Comparison of ENCODE assay signal across 5 fruit fly cellular contexts in the genomic region with DNA sequence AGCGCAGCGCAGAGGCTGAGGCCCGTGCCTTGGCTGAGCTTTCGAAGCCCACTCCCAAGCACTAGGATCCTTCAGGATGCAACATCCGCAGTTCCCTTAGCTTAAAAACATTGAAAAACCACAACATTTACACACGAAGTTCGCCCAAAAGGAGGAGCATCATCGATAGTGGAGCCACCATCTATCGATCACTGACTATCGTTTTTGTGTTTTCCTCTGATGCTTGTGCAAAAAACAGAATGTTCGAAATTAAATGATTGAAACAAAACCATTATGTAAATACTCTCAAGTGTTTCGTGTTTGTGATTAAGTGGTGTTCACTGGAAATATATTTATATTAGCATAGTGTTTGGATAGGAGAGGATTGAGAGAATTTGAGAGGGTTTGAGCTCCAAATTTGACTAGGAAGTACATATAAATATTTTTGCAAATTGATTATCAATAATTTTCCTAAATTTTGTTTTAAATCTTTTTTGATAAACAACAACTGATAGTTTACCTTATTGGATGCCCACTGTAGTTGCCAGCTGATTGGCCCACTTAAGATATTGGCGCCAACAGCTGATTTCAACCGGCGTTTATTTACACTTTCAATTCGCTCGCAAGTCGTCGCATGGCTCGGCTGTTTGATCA.
A peak's percentile ranks its signal among the peaks of the same experiment; 100 is the strongest.
TF ChIP-seq lines count a peak whose summit lies in the region.

A gene (plus strand): TSS at position 580 of the 633 bp plus-strand sequence.

- TF ChIP-seq CTCF in whole organism, embryonic (GFP tag; optimal IDR thresholded peaks at IDR 0.05; lab: Kevin White, UChicago) = peak; percentile 49

TF ChIP-seq in whole organism, adult, 20 proteins besides CTCF, POLR2A, EP300 and RAD21 (continues in another document):
- peak; percentile 32 for TF ChIP-seq kay (GFP tag; lab: Kevin White, UChicago; ENCODE audit: borderline replicate concordance)
- peak; percentile 81 for TF ChIP-seq CG11617 (GFP tag; optimal IDR thresholded peaks at IDR 0.05; lab: Kevin White, UChicago)
- TF ChIP-seq CG33017 (tag; optimal IDR thresholded peaks at IDR 0.05; lab: Kevin White, UChicago) = peak; percentile 53
- TF ChIP-seq CG12768 (GFP tag; optimal IDR thresholded peaks at IDR 0.05; lab: Kevin White, UChicago) = peak; percentile 70
- peak; percentile 52 for TF ChIP-seq CG14711 (tag; optimal IDR thresholded peaks at IDR 0.05; lab: Kevin White, UChicago)
- TF ChIP-seq Crg-1 (GFP tag; optimal IDR thresholded peaks at IDR 0.05; lab: Kevin White, UChicago) = peak; percentile 31
- peak; percentile 69 for TF ChIP-seq Hr96 (GFP tag; optimal IDR thresholded peaks at IDR 0.05; lab: Kevin White, UChicago)
- peak; percentile 40 for TF ChIP-seq CG1620 (GFP tag; optimal IDR thresholded peaks at IDR 0.05; lab: Kevin White, UChicago)
- peak; percentile 74 for TF ChIP-seq CG7101 (tag; optimal IDR thresholded peaks at IDR 0.05; lab: Kevin White, UChicago)
- TF ChIP-seq tj (GFP tag; optimal IDR thresholded peaks at IDR 0.05; lab: Kevin White, UChicago) = peak; percentile 47
- peak; percentile 55 for TF ChIP-seq CG7045 (GFP tag; optimal IDR thresholded peaks at IDR 0.05; lab: Kevin White, UChicago)
- TF ChIP-seq Clk (GFP tag; optimal IDR thresholded peaks at IDR 0.05; lab: Kevin White, UChicago) = no peak
- peak; percentile 56 for TF ChIP-seq pad (GFP tag; optimal IDR thresholded peaks at IDR 0.05; lab: Kevin White, UChicago)
- TF ChIP-seq ovo (GFP tag; optimal IDR thresholded peaks at IDR 0.05; lab: Kevin White, UChicago) = no peak
- peak; percentile 66 for TF ChIP-seq cic (GFP tag; optimal IDR thresholded peaks at IDR 0.05; lab: Kevin White, UChicago)
- peak; percentile 63 for TF ChIP-seq CG5204 (GFP tag; optimal IDR thresholded peaks at IDR 0.05; lab: Kevin White, UChicago)

TF ChIP-seq in whole organism, embryonic, 481 proteins besides CTCF, POLR2A, EP300 and RAD21 (continues in another document):
- TF ChIP-seq mld (GFP tag; IDR thresholded peaks at IDR 0.05; lab: Robert Waterston, UW; ENCODE audit: partially characterized antibody) = no peak
- TF ChIP-seq D (optimal IDR thresholded peaks at IDR 0.05; lab: Kevin White, UChicago) = no peak
- peak; percentile 69 for TF ChIP-seq D (GFP tag; optimal IDR thresholded peaks at IDR 0.05; lab: Kevin White, UChicago)
- 0 out of 2 replicates have a peak, but pooled peaks have one; percentile 19 for TF ChIP-seq CG10959 (GFP tag; IDR thresholded peaks at IDR 0.05; lab: Robert Waterston, UW)
- TF ChIP-seq aop (GFP tag; IDR thresholded peaks at IDR 0.05; lab: Robert Waterston, UW) = no peak
- TF ChIP-seq CG5180 (GFP tag; optimal IDR thresholded peaks at IDR 0.05; lab: Kevin White, UChicago) = peak; percentile 64
- TF ChIP-seq trh (GFP tag; optimal IDR thresholded peaks at IDR 0.05; lab: Kevin White, UChicago) = no peak
- TF ChIP-seq CG13894 (tag; optimal IDR thresholded peaks at IDR 0.05; lab: Kevin White, UChicago) = peak; percentile 56
- peak; percentile 15; the same call in 1 of the 2 replicates for TF ChIP-seq rib (GFP tag; IDR thresholded peaks at IDR 0.05; lab: Robert Waterston, UW)
- peak; percentile 81 for TF ChIP-seq gcm (GFP tag; optimal IDR thresholded peaks at IDR 0.05; lab: Kevin White, UChicago)
- TF ChIP-seq sens (GFP tag; lab: Kevin White, UChicago) = peak; percentile 98
- TF ChIP-seq Deaf1 (tag; optimal IDR thresholded peaks at IDR 0.05; lab: Kevin White, UChicago) = no peak
- no peak for TF ChIP-seq CHES-1-like (GFP tag; optimal IDR thresholded peaks at IDR 0.05; lab: Kevin White, UChicago)
- peak; percentile 74 for TF ChIP-seq Max (GFP tag; optimal IDR thresholded peaks at IDR 0.05; lab: Kevin White, UChicago)
- TF ChIP-seq CG15011 (GFP tag; optimal IDR thresholded peaks at IDR 0.05; lab: Kevin White, UChicago) = peak; percentile 67
- TF ChIP-seq nom (GFP tag; optimal IDR thresholded peaks at IDR 0.05; lab: Kevin White, UChicago) = peak; percentile 64
- no peak for TF ChIP-seq bigmax (GFP tag; optimal IDR thresholded peaks at IDR 0.05; lab: Kevin White, UChicago)

TF ChIP-seq in whole organism, prepupa, 60 proteins besides CTCF, POLR2A, EP300 and RAD21 (continues in another document):
- TF ChIP-seq CG31627 (GFP tag; optimal IDR thresholded peaks at IDR 0.05; lab: Kevin White, UChicago) = peak; percentile 77
- TF ChIP-seq Hr4 (GFP tag; optimal IDR thresholded peaks at IDR 0.05; lab: Kevin White, UChicago) = peak; percentile 86
- TF ChIP-seq vri (GFP tag; optimal IDR thresholded peaks at IDR 0.05; lab: Kevin White, UChicago) = peak; percentile 80
- no peak for TF ChIP-seq CG16779 (tag; optimal IDR thresholded peaks at IDR 0.05; lab: Kevin White, UChicago)
- peak; percentile 75 for TF ChIP-seq fkh (GFP tag; optimal IDR thresholded peaks at IDR 0.05; lab: Kevin White, UChicago)
- TF ChIP-seq topi (GFP tag; optimal IDR thresholded peaks at IDR 0.05; lab: Kevin White, UChicago) = peak; percentile 83
- peak; percentile 73 for TF ChIP-seq cyc (GFP tag; optimal IDR thresholded peaks at IDR 0.05; lab: Kevin White, UChicago)
- TF ChIP-seq Hr38 (GFP tag; optimal IDR thresholded peaks at IDR 0.05; lab: Kevin White, UChicago) = no peak
- TF ChIP-seq esn (GFP tag; optimal IDR thresholded peaks at IDR 0.05; lab: Kevin White, UChicago) = peak; percentile 89
- peak; percentile 72 for TF ChIP-seq CG10669 (GFP tag; optimal IDR thresholded peaks at IDR 0.05; lab: Kevin White, UChicago)
- peak; percentile 81 for TF ChIP-seq CG8119 (GFP tag; IDR thresholded peaks at IDR 0.05; lab: Robert Waterston, UW)
- peak; percentile 54 for TF ChIP-seq Sox15 (GFP tag; optimal IDR thresholded peaks at IDR 0.05; lab: Kevin White, UChicago)
- TF ChIP-seq CG6854 (GFP tag; optimal IDR thresholded peaks at IDR 0.05; lab: Kevin White, UChicago) = no peak
- peak; percentile 65 for TF ChIP-seq CG3032 (tag; optimal IDR thresholded peaks at IDR 0.05; lab: Kevin White, UChicago)
- peak; percentile 66 for TF ChIP-seq CG8319 (GFP tag; optimal IDR thresholded peaks at IDR 0.05; lab: Kevin White, UChicago)
- TF ChIP-seq Sox14 (GFP tag; optimal IDR thresholded peaks at IDR 0.05; lab: Kevin White, UChicago) = peak; percentile 79
- peak; percentile 15 for TF ChIP-seq fd59A (GFP tag; optimal IDR thresholded peaks at IDR 0.05; lab: Kevin White, UChicago)
- peak; percentile 75 for TF ChIP-seq OdsH (GFP tag; optimal IDR thresholded peaks at IDR 0.05; lab: Kevin White, UChicago)

TF ChIP-seq in whole organism, pupa, 21 proteins besides CTCF, POLR2A, EP300 and RAD21 (continues in another document):
- TF ChIP-seq CG8159 (tag; optimal IDR thresholded peaks at IDR 0.05; lab: Kevin White, UChicago) (peak; percentile 72), Pif1B (GFP tag; optimal IDR thresholded peaks at IDR 0.05; lab: Kevin White, UChicago) (peak; percentile 69), Pif1A (GFP tag; optimal IDR thresholded peaks at IDR 0.05; lab: Kevin White, UChicago) (no peak), D1 (tag; optimal IDR thresholded peaks at IDR 0.05; lab: Kevin White, UChicago) (no peak), CG14655 (GFP tag; optimal IDR thresholded peaks at IDR 0.05; lab: Kevin White, UChicago) (no peak), Snoo (tag; optimal IDR thresholded peaks at IDR 0.05; lab: Kevin White, UChicago) (peak; percentile 85), Ets98B (GFP tag; IDR thresholded peaks at IDR 0.05; lab: Robert Waterston, UW) (peak; percentile 77), CG9948 (tag; optimal IDR thresholded peaks at IDR 0.05; lab: Kevin White, UChicago) (peak; percentile 73), CG15710 (tag; optimal IDR thresholded peaks at IDR 0.05; lab: Kevin White, UChicago) (peak; percentile 65), CG13204 (GFP tag; optimal IDR thresholded peaks at IDR 0.05; lab: Kevin White, UChicago) (no peak), CG12605 (GFP tag; IDR thresholded peaks at IDR 0.05; lab: Robert Waterston, UW) (peak; percentile 62), CG4496 (GFP tag; IDR thresholded peaks at IDR 0.05; lab: Robert Waterston, UW) (peak; percentile 80), CG34367 (tag; optimal IDR thresholded peaks at IDR 0.05; lab: Kevin White, UChicago) (peak; percentile 67), EcR (GFP tag; optimal IDR thresholded peaks at IDR 0.05; lab: Kevin White, UChicago) (no peak), CG8301 (tag; optimal IDR thresholded peaks at IDR 0.05; lab: Kevin White, UChicago) (peak; percentile 76), CG32121 (GFP tag; IDR thresholded peaks at IDR 0.05; lab: Robert Waterston, UW) (peak; percentile 72; the same call in 1 of the 2 replicates), fd96Ca (GFP tag; IDR thresholded peaks at IDR 0.05; lab: Robert Waterston, UW) (peak; percentile 56; the same call in 2 of the 3 replicates), gl (tag; optimal IDR thresholded peaks at IDR 0.05; lab: Kevin White, UChicago) (no peak), CG10348 (GFP tag; IDR thresholded peaks at IDR 0.05; lab: Robert Waterston, UW) (no peak)

TF ChIP-seq in whole organism, wandering third instar larva, 38 proteins besides CTCF, POLR2A, EP300 and RAD21 (continues in another document):
- TF ChIP-seq Hr83 (GFP tag; optimal IDR thresholded peaks at IDR 0.05; lab: Kevin White, UChicago; ENCODE audit: poor library complexity, severe bottlenecking) = peak; percentile 33
- TF ChIP-seq Abd-B (GFP tag; optimal IDR thresholded peaks at IDR 0.05; lab: Kevin White, UChicago) = no peak
- no peak for TF ChIP-seq Dfd (GFP tag; optimal IDR thresholded peaks at IDR 0.05; lab: Kevin White, UChicago)
- TF ChIP-seq Rel (GFP tag; optimal IDR thresholded peaks at IDR 0.05; lab: Kevin White, UChicago) = no peak
- TF ChIP-seq Rel (tag; optimal IDR thresholded peaks at IDR 0.05; lab: Kevin White, UChicago) = peak; percentile 32
- TF ChIP-seq br (GFP tag; optimal IDR thresholded peaks at IDR 0.05; lab: Kevin White, UChicago) = peak; percentile 79
- TF ChIP-seq brk (GFP tag; optimal IDR thresholded peaks at IDR 0.05; lab: Kevin White, UChicago) = peak; percentile 86
- peak; percentile 85 for TF ChIP-seq fru (GFP tag; optimal IDR thresholded peaks at IDR 0.05; lab: Kevin White, UChicago)
- TF ChIP-seq Vsx2 (GFP tag; optimal IDR thresholded peaks at IDR 0.05; lab: Kevin White, UChicago; ENCODE audit: partially characterized antibody) = peak; percentile 28
- TF ChIP-seq lola (GFP tag; optimal IDR thresholded peaks at IDR 0.05; lab: Kevin White, UChicago) = no peak
- TF ChIP-seq sage (GFP tag; optimal IDR thresholded peaks at IDR 0.05; lab: Kevin White, UChicago) = peak; percentile 70
- TF ChIP-seq h (GFP tag; optimal IDR thresholded peaks at IDR 0.05; lab: Kevin White, UChicago) = peak; percentile 88
- no peak for TF ChIP-seq Hr78 (GFP tag; optimal IDR thresholded peaks at IDR 0.05; lab: Kevin White, UChicago)
- peak; percentile 71 for TF ChIP-seq sv (GFP tag; optimal IDR thresholded peaks at IDR 0.05; lab: Kevin White, UChicago)
- TF ChIP-seq usp (GFP tag; optimal IDR thresholded peaks at IDR 0.05; lab: Kevin White, UChicago) = no peak
- peak; percentile 75 for TF ChIP-seq ey (GFP tag; optimal IDR thresholded peaks at IDR 0.05; lab: Kevin White, UChicago)
- TF ChIP-seq Sp1 (GFP tag; optimal IDR thresholded peaks at IDR 0.05; lab: Kevin White, UChicago) = peak; percentile 78
- peak; percentile 76 for TF ChIP-seq HLH106 (tag; optimal IDR thresholded peaks at IDR 0.05; lab: Kevin White, UChicago)
- TF ChIP-seq CG32264 (GFP tag; optimal IDR thresholded peaks at IDR 0.05; lab: Kevin White, UChicago) = peak; percentile 53
- peak; percentile 61 for TF ChIP-seq Jra (GFP tag; optimal IDR thresholded peaks at IDR 0.05; lab: Kevin White, UChicago)
- peak; percentile 88 for TF ChIP-seq woc (GFP tag; optimal IDR thresholded peaks at IDR 0.05; lab: Kevin White, UChicago)
